Fruit fly (Drosophila melanogaster) whole organism, prepupa: ENCODE measurements around the gene Cpr64Ad.

Experiments
- Blimp-1 ChIP-seq: fragments of 200-800 bp; sonication (Bioruptor generic); optimal IDR thresholded peaks from 3 replicates; lab custom pipeline; 2017; ENCODE audit warnings: missing biosample characterization, missing genetic modification characterization, mild to moderate bottlenecking, moderate library complexity, missing genetic modification reagents
- CG10631 ChIP-seq: fragments of 200-800 bp; sonication (Bioruptor generic); optimal IDR thresholded peaks from 2 replicates; lab custom pipeline; 2016; ENCODE audit warnings: missing biosample characterization, missing genetic modification characterization
- CG11294 ChIP-seq: fragments of 200-800 bp; sonication (Bioruptor generic); IDR thresholded peaks from 2 replicates; pipeline ENCODE4 v1.3.6; 2022; ENCODE audit warnings: missing biosample characterization, missing genetic modification characterization
- CG15336 ChIP-seq: fragments of 200-800 bp; sonication (Bioruptor generic); IDR thresholded peaks from 2 replicates; pipeline ENCODE4 v1.3.6; 2022; ENCODE audit warnings: missing biosample characterization, missing genetic modification characterization
- CG16779 ChIP-seq: fragments of 200-800 bp; sonication (Bioruptor generic); optimal IDR thresholded peaks from 3 replicates; lab custom pipeline; 2017; ENCODE audit warnings: missing biosample characterization, mild to moderate bottlenecking, missing genetic modification characterization
- CG3032 ChIP-seq: fragments of 200-800 bp; optimal IDR thresholded peaks from 2 replicates; lab custom pipeline; 2019; ENCODE audit warnings: missing biosample characterization, mild to moderate bottlenecking, missing genetic modification characterization, moderate library complexity
- CG31627 ChIP-seq: fragments of 200-800 bp; sonication (Bioruptor generic); optimal IDR thresholded peaks from 3 replicates; lab custom pipeline; 2016; ENCODE audit warnings: missing biosample characterization, missing genetic modification characterization
- CG32006 ChIP-seq: fragments of 200-800 bp; sonication (Bioruptor generic); optimal IDR thresholded peaks from 3 replicates; lab custom pipeline; 2017; ENCODE audit warnings: missing biosample characterization, mild to moderate bottlenecking, missing genetic modification characterization
- CG6163 ChIP-seq: fragments of 200-800 bp; sonication (Bioruptor generic); IDR thresholded peaks from 3 replicates; pipeline ENCODE4 v1.3.6; 2022; ENCODE audit warnings: missing biosample characterization, missing genetic modification characterization
- CG6276 ChIP-seq: fragments of 200-800 bp; sonication (Bioruptor generic); optimal IDR thresholded peaks from 2 replicates; lab custom pipeline; 2017; ENCODE audit warnings: missing biosample characterization, mild to moderate bottlenecking, missing genetic modification characterization
- CG8319 ChIP-seq: fragments of 200-800 bp; sonication (Bioruptor generic); optimal IDR thresholded peaks from 3 replicates; lab custom pipeline; 2016; ENCODE audit warnings: missing biosample characterization, missing genetic modification characterization
- Eip78C ChIP-seq: fragments of 200-800 bp; sonication (Bioruptor generic); peaks from one replicate; lab custom pipeline; 2016; ENCODE audit warnings: missing biosample characterization, missing genetic modification characterization
- Hr39 ChIP-seq: fragments of 200-800 bp; sonication (Bioruptor generic); optimal IDR thresholded peaks from 2 replicates; lab custom pipeline; 2016; ENCODE audit warnings: missing biosample characterization, missing genetic modification characterization
- achi ChIP-seq: fragments of 200-800 bp; sonication (Bioruptor generic); optimal IDR thresholded peaks from 3 replicates; lab custom pipeline; 2016; ENCODE audit warnings: missing biosample characterization, missing genetic modification characterization
- dac ChIP-seq: fragments of 200-800 bp; sonication (Bioruptor generic); optimal IDR thresholded peaks from 2 replicates; lab custom pipeline; 2017; ENCODE audit warnings: missing biosample characterization, mild to moderate bottlenecking, missing genetic modification characterization
- dsx ChIP-seq: fragments of 200-800 bp; optimal IDR thresholded peaks from 3 replicates; lab custom pipeline; 2019; ENCODE audit warnings: missing biosample characterization, mild to moderate bottlenecking, missing genetic modification characterization, moderate library complexity; ENCODE audit not compliant: poor library complexity, severe bottlenecking
- esn ChIP-seq: fragments of 200-800 bp; sonication (Bioruptor generic); optimal IDR thresholded peaks from 2 replicates; lab custom pipeline; 2016; ENCODE audit warnings: missing biosample characterization, mild to moderate bottlenecking, missing genetic modification characterization, moderate library complexity
- fd85E ChIP-seq: fragments of 200-800 bp; sonication (Bioruptor generic); optimal IDR thresholded peaks from 3 replicates; lab custom pipeline; 2016; ENCODE audit warnings: missing biosample characterization, missing genetic modification characterization
- lz ChIP-seq: fragments of 200-800 bp; sonication (Bioruptor generic); optimal IDR thresholded peaks from 3 replicates; lab custom pipeline; 2016; ENCODE audit warnings: missing biosample characterization, missing genetic modification characterization
- net ChIP-seq: fragments of 200-800 bp; sonication (Bioruptor generic); optimal IDR thresholded peaks from 3 replicates; lab custom pipeline; 2016; ENCODE audit warnings: missing biosample characterization, missing genetic modification characterization
- pdm3 ChIP-seq: fragments of 200-800 bp; sonication (Bioruptor generic); optimal IDR thresholded peaks from 3 replicates; lab custom pipeline; 2016; ENCODE audit warnings: missing biosample characterization, missing genetic modification characterization
- svp ChIP-seq: fragments of 200-800 bp; sonication (Bioruptor generic); peaks from one replicate; lab custom pipeline; 2016; ENCODE audit warnings: missing biosample characterization, missing genetic modification characterization

The Cpr64Ad gene

DNA sequence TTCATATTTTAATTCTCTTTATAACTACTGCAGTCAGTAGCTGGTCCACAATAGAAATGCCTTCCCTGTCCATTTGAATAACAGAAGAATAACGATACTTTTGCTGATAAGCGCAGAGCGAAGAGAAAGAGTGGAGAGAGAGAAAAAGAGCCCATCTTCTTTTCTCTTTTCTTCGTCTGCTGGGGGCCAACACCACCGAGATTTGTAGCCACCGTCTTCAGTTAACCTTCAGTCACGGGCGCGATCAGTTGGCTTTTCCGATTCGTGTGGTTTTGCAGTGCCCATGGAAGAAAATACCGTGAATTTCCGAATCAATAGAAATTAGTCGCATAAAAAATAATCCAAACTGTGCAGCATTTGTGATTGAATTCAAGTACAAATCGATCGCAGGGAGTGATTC is 48.3 kb downstream of the Cpr64Ad start, which contains the start of gene CG1273:
Gene CG1273 (plus strand): TSS at position 218 of the 400 bp plus-strand sequence.
- TF ChIP-seq esn (GFP tag; lab: Kevin White, UChicago) (peak; percentile 10), Blimp-1 (GFP tag; lab: Kevin White, UChicago) (no peak), achi (GFP tag; lab: Kevin White, UChicago) (no peak)

DNA sequence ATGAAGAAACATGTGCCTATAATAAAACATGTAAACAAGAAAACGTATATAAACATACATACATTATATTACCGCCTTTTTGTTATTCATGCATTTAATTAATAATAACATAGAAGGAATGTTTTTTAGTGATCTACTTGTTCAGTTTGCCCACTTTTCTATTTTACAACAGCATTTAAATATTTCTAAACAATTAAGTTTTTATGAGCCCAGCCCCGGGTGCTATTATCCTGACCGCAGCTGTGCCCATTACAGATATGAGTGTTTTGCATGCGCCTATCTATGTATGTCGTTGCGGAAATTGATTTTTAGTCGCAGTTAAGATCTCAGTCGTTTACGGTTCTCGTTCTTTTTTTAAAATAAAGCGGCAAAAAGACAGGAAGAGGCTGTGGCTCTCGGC is 49.8 kb downstream of the Cpr64Ad start:
- no peak for TF ChIP-seq net (GFP tag; lab: Kevin White, UChicago)
- TF ChIP-seq CG16779 = no peak
- no peak for TF ChIP-seq dac (GFP tag; lab: Kevin White, UChicago)
- TF ChIP-seq dsx (GFP tag; lab: Kevin White, UChicago) = no peak
- TF ChIP-seq achi (GFP tag; lab: Kevin White, UChicago) = no peak
- no peak for TF ChIP-seq fd85E (GFP tag; lab: Kevin White, UChicago)
- 0 out of 3 replicates have a peak, but pooled peaks have one; percentile 6 for TF ChIP-seq CG6163
- no peak for TF ChIP-seq CG8319 (GFP tag; lab: Kevin White, UChicago)
- no peak for TF ChIP-seq pdm3 (GFP tag; lab: Kevin White, UChicago)
- no peak for TF ChIP-seq Hr39
- TF ChIP-seq CG6276 (GFP tag; lab: Kevin White, UChicago) = no peak
- no peak for TF ChIP-seq CG15336 (GFP tag; lab: Robert Waterston, UW)
- TF ChIP-seq CG10631 (GFP tag; lab: Kevin White, UChicago) = no peak
- no peak for TF ChIP-seq svp (GFP tag; lab: Kevin White, UChicago)
- TF ChIP-seq CG32006 = peak; percentile 33
- TF ChIP-seq CG11294 (GFP tag; lab: Robert Waterston, UW) = no peak
- TF ChIP-seq CG3032 (tag; lab: Kevin White, UChicago) = no peak
- no peak for TF ChIP-seq CG31627 (GFP tag; lab: Kevin White, UChicago)
- TF ChIP-seq Eip78C (GFP tag; lab: Kevin White, UChicago) = peak; percentile 63
- TF ChIP-seq, all 60 proteins: peak for 3

DNA sequence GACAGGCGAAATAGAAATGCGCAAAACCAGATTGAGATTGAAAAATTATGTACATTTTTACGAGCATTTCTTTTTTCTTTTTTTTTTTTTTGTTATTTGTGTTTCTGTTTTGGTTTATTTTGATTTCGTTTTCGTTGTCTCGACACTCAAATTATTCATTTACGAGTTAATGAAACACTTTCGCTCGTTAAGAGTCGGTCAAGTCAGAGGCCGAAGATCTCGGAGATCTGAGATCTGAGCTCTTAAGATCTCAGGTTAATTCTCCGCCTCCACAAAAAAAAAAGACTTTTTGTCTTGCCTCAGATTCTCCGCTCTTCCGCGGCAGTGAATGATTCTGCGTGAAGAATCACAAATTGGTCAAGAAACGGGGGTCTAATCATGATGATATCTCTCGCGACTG is 50.7 kb downstream of the Cpr64Ad start:
- no peak for TF ChIP-seq lz
- TF ChIP-seq, all 60 proteins: peak for 0
